Worm (Caenorhabditis elegans) whole organism, late embryonic: ENCODE results near the gene brap-2.

Experiments
- ceh-31 ChIP-seq: sonication (generic microtip); optimal IDR thresholded peaks from 2 replicates; lab custom pipeline; 2016; ENCODE audit warnings: missing genetic modification characterization, missing compliant biosample characterization
- ceh-45 ChIP-seq: fragments of 200-800 bp; sonication (Bioruptor generic); IDR thresholded peaks from 2 replicates; pipeline ENCODE4 v1.3.6; 2022; ENCODE audit warnings: missing genetic modification reagents, missing genetic modification characterization, missing compliant biosample characterization
- fkh-10 ChIP-seq: fragments of 150-350 bp; optimal IDR thresholded peaks from 2 replicates; lab custom pipeline; 2014; ENCODE audit warnings: missing biosample characterization, missing genetic modification reagents, missing genetic modification characterization
- nhr-232 ChIP-seq: sonication (generic microtip); optimal IDR thresholded peaks from 2 replicates; lab custom pipeline; 2016; ENCODE audit warnings: missing genetic modification characterization, missing compliant biosample characterization
- pha-4 ChIP-seq: fragments of 150-350 bp; optimal IDR thresholded peaks from 2 replicates; lab custom pipeline; 2018; ENCODE audit warnings: missing biosample characterization, missing genetic modification reagents, missing genetic modification characterization
- unc-55 ChIP-seq: sonication (generic microtip); optimal IDR thresholded peaks from 2 replicates; lab custom pipeline; 2017; ENCODE audit warnings: missing biosample characterization, missing genetic modification reagents, missing genetic modification characterization

DNA sequence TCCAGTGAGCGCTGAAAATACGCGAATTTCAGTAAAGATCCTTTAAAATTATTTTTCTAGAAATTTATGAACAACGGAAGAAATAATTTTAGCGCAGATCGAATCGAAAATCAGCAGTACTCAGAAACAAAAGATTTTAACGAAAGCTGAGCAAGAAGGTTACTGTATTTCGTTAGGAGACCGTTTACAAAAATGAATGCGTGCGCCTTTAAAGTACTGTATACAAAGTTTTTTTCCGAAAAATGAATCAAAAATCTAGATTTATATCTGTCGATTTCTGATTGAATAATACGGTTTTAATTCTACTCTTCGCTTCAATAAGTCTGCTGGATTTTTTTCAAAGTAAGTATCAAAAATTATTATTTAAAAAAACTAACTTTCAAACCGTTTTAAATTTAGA lies 21.1 kb upstream of the brap-2 start, which contains the start of the genes EEED8.14 and EEED8.3:
- no peak for TF ChIP-seq unc-55 (GFP tag; lab: Kevin White, UChicago)
- no peak for TF ChIP-seq pha-4 (tag; lab: Kevin White, UChicago)
- TF ChIP-seq fkh-10: no peak
- TF ChIP-seq nhr-232 (tag; lab: Kevin White, UChicago): no peak
- no peak for TF ChIP-seq ceh-31
- TF ChIP-seq ceh-45 (GFP tag; lab: Robert Waterston, UW): no peak
